Worm (Caenorhabditis elegans) whole organism, early embryonic: Measurements from ENCODE around the gene cyp-25A3.

Source experiments
- B0310.2 ChIP-seq: sonication (generic microtip); optimal IDR thresholded peaks from 2 replicates; lab custom pipeline; 2016; ENCODE audit warnings: mild to moderate bottlenecking, missing genetic modification characterization, missing compliant biosample characterization
- aly-1 ChIP-seq: sonication (generic microtip); optimal IDR thresholded peaks from 2 replicates; lab custom pipeline; 2016; ENCODE audit warnings: missing genetic modification characterization, missing compliant biosample characterization
- ama-1 ChIP-seq: fragments of 150-350 bp; optimal IDR thresholded peaks from 2 replicates; lab custom pipeline; 2014
- ceh-36 ChIP-seq: sonication (generic microtip); optimal IDR thresholded peaks from 2 replicates; lab custom pipeline; 2016; ENCODE audit warnings: missing genetic modification characterization, inconsistent platforms, missing compliant biosample characterization
- scrt-1 ChIP-seq: fragments of 200-800 bp; sonication (Bioruptor generic); IDR thresholded peaks from 2 replicates; pipeline ENCODE4 v1.3.6; 2022; ENCODE audit warnings: missing genetic modification characterization, missing compliant biosample characterization
- sea-1 ChIP-seq: fragments of 200-800 bp; sonication (Bioruptor generic); conservative IDR thresholded peaks from 2 replicates; pipeline ENCODE4 v1.3.6; 2022; ENCODE audit warnings: missing genetic modification characterization, missing compliant biosample characterization
- tbx-37 ChIP-seq: fragments of 200-800 bp; sonication (Bioruptor generic); conservative IDR thresholded peaks from 2 replicates; pipeline ENCODE4 v1.3.6; 2022; ENCODE audit warnings: missing genetic modification reagents, missing genetic modification characterization, missing compliant biosample characterization
- tra-4 ChIP-seq: sonication (generic microtip); optimal IDR thresholded peaks from 2 replicates; lab custom pipeline; 2017; ENCODE audit warnings: missing genetic modification characterization, missing compliant biosample characterization

DNA sequence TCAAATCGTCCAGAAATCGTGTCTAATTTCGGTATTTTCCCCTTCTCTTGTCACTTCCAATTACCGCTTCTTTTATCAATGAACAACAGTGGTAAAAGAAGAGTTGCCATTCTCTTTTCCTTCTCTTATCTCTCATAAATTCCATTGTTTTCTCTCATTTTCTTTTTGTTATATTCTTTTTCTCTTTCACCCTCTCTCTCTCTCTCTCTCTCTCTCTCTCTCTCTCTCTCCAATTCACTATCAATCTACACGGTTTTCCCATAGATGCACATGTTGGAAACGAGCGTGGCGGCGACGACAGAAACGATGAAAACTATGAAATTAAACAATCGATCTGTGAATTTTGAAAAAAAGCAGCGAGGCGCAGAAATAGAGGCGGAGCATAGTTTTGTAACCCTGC lies 40.3 kb downstream of the cyp-25A3 start:
- TF ChIP-seq scrt-1 (GFP tag; lab: Robert Waterston, UW) (no peak), sea-1 (no peak), tra-4 (tag; lab: Kevin White, UChicago) (no peak), ama-1 (no peak), B0310.2 (tag; lab: Kevin White, UChicago) (no peak), tbx-37 (GFP tag; lab: Robert Waterston, UW) (no peak), ceh-36 (tag; lab: Kevin White, UChicago) (no peak), aly-1 (no peak)
